Worm (Caenorhabditis elegans) whole organism, late embryonic: Measurements from ENCODE around the gene zyg-1.

Source experiments
- C08G9.2 ChIP-seq: sonication (generic microtip); optimal IDR thresholded peaks from 2 replicates; lab custom pipeline; 2016; ENCODE audit warnings: mild to moderate bottlenecking, missing genetic modification characterization, moderate library complexity, missing compliant biosample characterization
- F13H6.1 ChIP-seq: sonication (generic microtip); optimal IDR thresholded peaks from 2 replicates; lab custom pipeline; 2016; ENCODE audit warnings: missing genetic modification characterization, missing compliant biosample characterization
- T23F11.4 ChIP-seq: fragments of 200-800 bp; sonication (Bioruptor generic); optimal IDR thresholded peaks from 2 replicates; lab custom pipeline; 2018; ENCODE audit warnings: mild to moderate bottlenecking, missing genetic modification characterization, missing compliant biosample characterization
- ceh-14 ChIP-seq: sonication (generic microtip); optimal IDR thresholded peaks from 2 replicates; lab custom pipeline; 2016; ENCODE audit warnings: missing genotype, missing genetic modification characterization, missing compliant biosample characterization
- ceh-18 ChIP-seq: sonication (generic microtip); optimal IDR thresholded peaks from 2 replicates; lab custom pipeline; 2016; ENCODE audit warnings: missing genetic modification characterization, missing compliant biosample characterization
- ceh-22 ChIP-seq: sonication (generic microtip); optimal IDR thresholded peaks from 2 replicates; lab custom pipeline; 2017; ENCODE audit warnings: missing biosample characterization, missing genetic modification characterization
- ceh-24 ChIP-seq: sonication (generic microtip); optimal IDR thresholded peaks from 2 replicates; lab custom pipeline; 2016; ENCODE audit warnings: mild to moderate bottlenecking, missing genetic modification characterization, missing compliant biosample characterization
- ceh-30 ChIP-seq: fragments of 150-350 bp; optimal IDR thresholded peaks from 2 replicates; lab custom pipeline; 2014; ENCODE audit warnings: missing biosample characterization, missing genetic modification characterization
- ceh-31 ChIP-seq: sonication (generic microtip); optimal IDR thresholded peaks from 2 replicates; lab custom pipeline; 2016; ENCODE audit warnings: missing genetic modification characterization, missing compliant biosample characterization
- ceh-34 ChIP-seq: sonication (generic microtip); optimal IDR thresholded peaks from 2 replicates; lab custom pipeline; 2016; ENCODE audit warnings: mild to moderate bottlenecking, missing genetic modification characterization, missing compliant biosample characterization
- ceh-6 ChIP-seq: fragments of 200-800 bp; sonication (Bioruptor generic); optimal IDR thresholded peaks from 2 replicates; lab custom pipeline; 2018; ENCODE audit warnings: mild to moderate bottlenecking, missing genetic modification characterization, missing compliant biosample characterization
- che-1 ChIP-seq: sonication (generic microtip); optimal IDR thresholded peaks from 2 replicates; lab custom pipeline; 2016; ENCODE audit warnings: mild to moderate bottlenecking, missing genetic modification characterization, missing compliant biosample characterization
- dve-1 ChIP-seq: sonication (generic microtip); optimal IDR thresholded peaks from 2 replicates; lab custom pipeline; 2017; ENCODE audit warnings: antibody characterized with exemption, mild to moderate bottlenecking, missing genetic modification characterization, missing compliant biosample characterization
- elt-4 ChIP-seq: sonication (generic microtip); optimal IDR thresholded peaks from 2 replicates; lab custom pipeline; 2016; ENCODE audit warnings: missing genetic modification characterization, missing compliant biosample characterization
- ets-4 ChIP-seq: sonication (generic microtip); optimal IDR thresholded peaks from 2 replicates; lab custom pipeline; 2016; ENCODE audit warnings: missing genetic modification characterization, missing compliant biosample characterization
- fkh-6 ChIP-seq: sonication (generic microtip); optimal IDR thresholded peaks from 2 replicates; lab custom pipeline; 2016; ENCODE audit warnings: missing genetic modification characterization, missing compliant biosample characterization
- gmeb-2 ChIP-seq: sonication (generic microtip); optimal IDR thresholded peaks from 2 replicates; lab custom pipeline; 2016; ENCODE audit warnings: missing genetic modification characterization, inconsistent platforms, missing compliant biosample characterization
- hlh-30 ChIP-seq: sonication (generic microtip); optimal IDR thresholded peaks from 2 replicates; lab custom pipeline; 2017; ENCODE audit warnings: antibody characterized with exemption, missing genetic modification characterization, missing compliant biosample characterization; ENCODE audit not compliant: insufficient read depth
- nfya-1 ChIP-seq: sonication (generic microtip); optimal IDR thresholded peaks from 2 replicates; lab custom pipeline; 2017; ENCODE audit warnings: missing genetic modification characterization, mild to moderate bottlenecking, missing compliant biosample characterization, antibody characterized with exemption, moderate library complexity
- npax-4 ChIP-seq: sonication (generic microtip); optimal IDR thresholded peaks from 2 replicates; lab custom pipeline; 2016; ENCODE audit warnings: missing genetic modification characterization, missing compliant biosample characterization
- odd-2 ChIP-seq: sonication (generic microtip); optimal IDR thresholded peaks from 2 replicates; lab custom pipeline; 2017; ENCODE audit warnings: antibody characterized with exemption, mild to moderate bottlenecking, missing genetic modification characterization, missing compliant biosample characterization
- pag-3 ChIP-seq: sonication (generic microtip); optimal IDR thresholded peaks from 2 replicates; lab custom pipeline; 2016; ENCODE audit warnings: missing compliant biosample characterization, missing genetic modification characterization, borderline replicate concordance
- pax-1 ChIP-seq: fragments of 150-350 bp; optimal IDR thresholded peaks from 2 replicates; lab custom pipeline; 2014; ENCODE audit warnings: missing biosample characterization, missing genetic modification characterization
- pha-4 ChIP-seq: fragments of 150-350 bp; optimal IDR thresholded peaks from 2 replicates; lab custom pipeline; 2018; ENCODE audit warnings: missing biosample characterization, missing genetic modification reagents, missing genetic modification characterization
- ref-2 ChIP-seq: sonication (generic microtip); optimal IDR thresholded peaks from 2 replicates; lab custom pipeline; 2016; ENCODE audit warnings: missing genetic modification characterization, missing compliant biosample characterization
- sdc-2 ChIP-seq: sonication (generic microtip); optimal IDR thresholded peaks from 2 replicates; lab custom pipeline; 2016; ENCODE audit warnings: missing genotype, missing genetic modification characterization, missing compliant biosample characterization
- sox-2 ChIP-seq: fragments of 200-800 bp; sonication (Bioruptor generic); IDR thresholded peaks from 2 replicates; pipeline ENCODE4 v1.3.6; 2022; ENCODE audit warnings: missing genetic modification reagents, missing genetic modification characterization, missing compliant biosample characterization
- syd-9 ChIP-seq: sonication (generic microtip); optimal IDR thresholded peaks from 2 replicates; lab custom pipeline; 2016; ENCODE audit warnings: mild to moderate bottlenecking, missing genetic modification characterization, moderate library complexity, missing compliant biosample characterization
- tbx-2 ChIP-seq: sonication (generic microtip); optimal IDR thresholded peaks from 2 replicates; lab custom pipeline; 2016; ENCODE audit warnings: missing genetic modification characterization, missing compliant biosample characterization
- tbx-7 ChIP-seq: sonication (generic microtip); optimal IDR thresholded peaks from 2 replicates; lab custom pipeline; 2016; ENCODE audit warnings: missing genotype, missing genetic modification characterization, missing compliant biosample characterization
- ttx-3 ChIP-seq: sonication (generic microtip); optimal IDR thresholded peaks from 2 replicates; lab custom pipeline; 2016; ENCODE audit warnings: missing genetic modification reagents, missing genetic modification characterization, missing compliant biosample characterization
- unc-3 ChIP-seq, 2 experiments: fragments of 200-800 bp in 1 of 2; sonication (Bioruptor generic) in 1 of 2; sonication (generic microtip) in 1 of 2; conservative IDR thresholded peaks in 1 of 2; optimal IDR thresholded peaks in 1 of 2; 2 replicates each; pipeline versions ENCODE4 v1.3.6 to Lab custom; 2016 to 2022; ENCODE audit warnings: missing compliant biosample characterization in 2 of 2, missing genetic modification characterization in 2 of 2, missing genetic modification reagents in 1 of 2
- unc-86 ChIP-seq: sonication (generic microtip); optimal IDR thresholded peaks from 2 replicates; lab custom pipeline; 2016; ENCODE audit warnings: missing genetic modification characterization, missing compliant biosample characterization

zyg-1 gene

ce11 chrII:5640362-5641079, 9.0 kb upstream of the zyg-1 start:
- TF ChIP-seq ceh-18 = no peak
- peak; percentile 41 for TF ChIP-seq elt-4 (tag; lab: Kevin White, UChicago)
- no peak for TF ChIP-seq ceh-22

ce11 chrII:5642110-5642509, 7.4 kb upstream of the zyg-1 start:
- TF ChIP-seq unc-86 (no peak), ceh-34 (no peak), fkh-6 (tag; lab: Kevin White, UChicago) (no peak), tbx-7 (tag; lab: Kevin White, UChicago) (no peak), odd-2 (tag; lab: Kevin White, UChicago) (no peak), F13H6.1 (tag; lab: Kevin White, UChicago) (no peak), syd-9 (tag; lab: Kevin White, UChicago) (no peak), hlh-30 (tag; lab: Kevin White, UChicago) (no peak), ets-4 (tag; lab: Kevin White, UChicago) (no peak)
- TF ChIP-seq, all 69 proteins: peak for 0

ce11 chrII:5646942-5647341, 2.6 kb upstream of the zyg-1 start, which contains the start of gene F59E12.9:
Gene F59E12.9 (minus strand): TSS chrII:5647042.
- no peak for TF ChIP-seq ceh-18
- no peak for TF ChIP-seq ceh-6
- no peak for TF ChIP-seq pha-4 (tag; lab: Kevin White, UChicago)
- no peak for TF ChIP-seq pag-3 (tag; lab: Kevin White, UChicago)
- TF ChIP-seq hlh-30 (tag; lab: Kevin White, UChicago) = no peak
- TF ChIP-seq unc-3 (GFP tag; conservative IDR thresholded peaks at IDR 0.05; lab: Robert Waterston, UW) = no peak
- TF ChIP-seq unc-3 (tag; optimal IDR thresholded peaks at IDR 0.05; lab: Kevin White, UChicago) = no peak
- no peak for TF ChIP-seq C08G9.2
- no peak for TF ChIP-seq T23F11.4 (GFP tag; lab: Kevin White, UChicago)
- no peak for TF ChIP-seq elt-4 (tag; lab: Kevin White, UChicago)
- no peak for TF ChIP-seq ref-2 (tag; lab: Kevin White, UChicago)
- no peak for TF ChIP-seq odd-2 (tag; lab: Kevin White, UChicago)
- no peak for TF ChIP-seq gmeb-2
- no peak for TF ChIP-seq ceh-30 (tag; lab: Kevin White, UChicago)
- no peak for TF ChIP-seq sdc-2
- no peak for TF ChIP-seq sox-2 (GFP tag; lab: Robert Waterston, UW)
- no peak for TF ChIP-seq ceh-14 (tag; lab: Kevin White, UChicago)

- TF ChIP-seq npax-4 (tag; lab: Kevin White, UChicago) = no peak
- TF ChIP-seq dve-1 (tag; lab: Kevin White, UChicago) = no peak
- no peak for TF ChIP-seq ceh-31 (tag; lab: Kevin White, UChicago)
- TF ChIP-seq tbx-7 (tag; lab: Kevin White, UChicago) = no peak
- no peak for TF ChIP-seq ceh-30 (tag; lab: Kevin White, UChicago)
- TF ChIP-seq pax-1 = no peak
- TF ChIP-seq ceh-24 = no peak
- no peak for TF ChIP-seq ttx-3 (tag; lab: Kevin White, UChicago)
These were observed 1.3 kb upstream of the zyg-1 start, which contains the start of gene ddl-1 for ce11 chrII:5648272-5648671. Gene ddl-1 (minus strand): TSS chrII:5648372.

ce11 chrII:5651426-5651825, 1.9 kb downstream of the zyg-1 start:
- TF ChIP-seq ceh-30 (tag; lab: Kevin White, UChicago) (no peak), F13H6.1 (tag; lab: Kevin White, UChicago) (no peak), C08G9.2 (no peak), ceh-18 (no peak), nfya-1 (no peak), tbx-2 (tag; lab: Kevin White, UChicago) (no peak), pag-3 (tag; lab: Kevin White, UChicago) (no peak), ceh-22 (no peak), che-1 (tag; lab: Kevin White, UChicago) (no peak)
